Worm (Caenorhabditis elegans) whole organism, L1 larva: ENCODE data around the gene pyk-2.

Experiments
- ama-1 ChIP-seq: fragments of 150-350 bp; optimal IDR thresholded peaks from 2 replicates; lab custom pipeline; 2014
- nhr-12 ChIP-seq: sonication (generic microtip); optimal IDR thresholded peaks from 2 replicates; lab custom pipeline; 2017; ENCODE audit warnings: missing biosample characterization, missing genetic modification characterization

ce11 chrIV:10861102-10861501 is 48.6 kb upstream of the pyk-2 start, which contains the start of gene rbm-22:
- TF ChIP-seq ama-1 (lab: Kevin White, UChicago) (no peak), nhr-12 (tag; lab: Kevin White, UChicago) (no peak)
